Worm (Caenorhabditis elegans) whole organism, midembryonic: ENCODE results near the gene C03E10.1.

Source experiments
- T22C8.4 ChIP-seq: fragments of 200-800 bp; sonication (Bioruptor generic); IDR thresholded peaks from 2 replicates; pipeline ENCODE4 v1.3.6; 2022; ENCODE audit warnings: missing genetic modification characterization, missing compliant biosample characterization
- cog-1 ChIP-seq: sonication (generic microtip); optimal IDR thresholded peaks from 2 replicates; lab custom pipeline; 2016; ENCODE audit warnings: missing genetic modification characterization, missing compliant biosample characterization
- flt-1 ChIP-seq: fragments of 200-800 bp; sonication (Bioruptor generic); IDR thresholded peaks from 2 replicates; pipeline ENCODE4 v1.3.6; 2022; ENCODE audit warnings: missing genetic modification characterization, missing compliant biosample characterization
- klf-2 ChIP-seq: fragments of 200-800 bp; sonication (Bioruptor generic); conservative IDR thresholded peaks from 2 replicates; pipeline ENCODE4 v1.3.6; 2022; ENCODE audit warnings: missing genetic modification reagents, missing genetic modification characterization, missing compliant biosample characterization
- med-1 ChIP-seq: sonication (generic microtip); optimal IDR thresholded peaks from 2 replicates; lab custom pipeline; 2017; ENCODE audit warnings: missing genetic modification characterization, mild to moderate bottlenecking, missing compliant biosample characterization, antibody characterized with exemption, missing genetic modification reagents; ENCODE audit not compliant: insufficient read depth
- ref-1 ChIP-seq: fragments of 200-800 bp; sonication (Bioruptor generic); conservative IDR thresholded peaks from 2 replicates; pipeline ENCODE4 v1.3.6; 2022; ENCODE audit warnings: missing genetic modification reagents, missing genetic modification characterization, missing compliant biosample characterization
- tab-1 ChIP-seq: fragments of 200-800 bp; sonication (Bioruptor generic); IDR thresholded peaks from 2 replicates; pipeline ENCODE4 v1.3.6; 2022; ENCODE audit warnings: missing genetic modification characterization, missing compliant biosample characterization
- ztf-23 ChIP-seq: fragments of 200-800 bp; sonication (Bioruptor generic); IDR thresholded peaks from 2 replicates; pipeline ENCODE4 v1.3.6; 2022; ENCODE audit warnings: missing genetic modification reagents, missing genetic modification characterization, missing compliant biosample characterization
- ztf-29 ChIP-seq: fragments of 200-800 bp; sonication (Bioruptor generic); IDR thresholded peaks from 2 replicates; pipeline ENCODE4 v1.3.6; 2022; ENCODE audit warnings: missing genetic modification reagents, missing genetic modification characterization, missing compliant biosample characterization

DNA sequence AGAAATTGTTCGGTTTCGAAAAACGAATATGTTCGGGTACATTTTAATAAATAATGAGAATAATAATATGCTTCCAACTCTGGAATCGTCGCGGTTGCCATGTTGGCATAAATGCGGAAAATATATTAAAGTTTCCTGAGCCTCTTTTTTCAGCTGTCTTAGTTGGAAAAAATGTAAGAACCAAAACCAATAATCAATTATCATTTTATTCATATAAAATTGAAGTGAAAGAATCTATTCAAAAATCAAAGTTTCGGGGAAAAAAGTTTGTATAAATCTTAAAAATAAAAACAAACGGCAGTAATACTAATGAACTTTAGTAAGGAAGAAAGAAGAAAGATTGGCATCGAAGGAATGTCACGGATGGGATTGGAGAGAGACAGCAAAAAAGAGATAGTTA is 13.9 kb downstream of the C03E10.1 start, which contains the start of gene srh-45:
- TF ChIP-seq cog-1 (tag; lab: Kevin White, UChicago) = no peak
- TF ChIP-seq T22C8.4 (GFP tag; lab: Robert Waterston, UW) = no peak
- TF ChIP-seq tab-1 = no peak
- no peak for TF ChIP-seq ztf-29 (GFP tag; lab: Robert Waterston, UW)
- no peak for TF ChIP-seq flt-1 (GFP tag; lab: Robert Waterston, UW)
- TF ChIP-seq med-1 = no peak
- no peak for TF ChIP-seq klf-2 (GFP tag; lab: Robert Waterston, UW)
- TF ChIP-seq ztf-23 (GFP tag; lab: Robert Waterston, UW) = no peak
- TF ChIP-seq ref-1 (GFP tag; lab: Robert Waterston, UW) = no peak
